Fruit fly (Drosophila melanogaster) whole organism, embryonic: Measurements from ENCODE around the gene corn.
A peak's percentile ranks its signal among the peaks of the same experiment; 100 is the strongest.

Source experiments
- Asciz ChIP-seq: fragments of 200-800 bp; sonication (Bioruptor generic); optimal IDR thresholded peaks from 2 replicates; lab custom pipeline; 2017; ENCODE audit warnings: missing biosample characterization, mild to moderate bottlenecking, missing genetic modification characterization, missing genetic modification reagents
- CG10321 ChIP-seq: fragments of 200-800 bp; sonication (Bioruptor generic); IDR thresholded peaks from 2 replicates; pipeline ENCODE4 v1.3.6; 2022; ENCODE audit warnings: missing biosample characterization, missing genetic modification characterization
- CG10543 ChIP-seq: fragments of 200-800 bp; sonication (Bioruptor generic); optimal IDR thresholded peaks from 3 replicates; lab custom pipeline; 2017; ENCODE audit warnings: missing biosample characterization, mild to moderate bottlenecking, missing genetic modification characterization, moderate library complexity
- CG12155 ChIP-seq: fragments of 200-800 bp; sonication (Bioruptor generic); optimal IDR thresholded peaks from 3 replicates; lab custom pipeline; 2016; ENCODE audit warnings: missing biosample characterization, missing genetic modification characterization
- CG13287 ChIP-seq: fragments of 200-800 bp; sonication (Bioruptor generic); IDR thresholded peaks from 2 replicates; pipeline ENCODE4 v1.3.6; 2022; ENCODE audit warnings: missing biosample characterization, missing genetic modification characterization; ENCODE audit not compliant: partially characterized antibody
- CG1529 ChIP-seq: fragments of 200-800 bp; sonication (Bioruptor generic); optimal IDR thresholded peaks from 3 replicates; lab custom pipeline; 2018; ENCODE audit warnings: missing biosample characterization, missing genetic modification characterization
- CG16779 ChIP-seq: fragments of 200-800 bp; sonication (Bioruptor generic); IDR thresholded peaks from 2 replicates; pipeline ENCODE4 v1.3.6; 2022; ENCODE audit warnings: missing biosample characterization, missing genetic modification characterization
- CG16813 ChIP-seq: fragments of 200-800 bp; sonication (Bioruptor generic); IDR thresholded peaks from 3 replicates; pipeline ENCODE4 v1.3.6; 2022; ENCODE audit warnings: missing biosample characterization, missing genetic modification characterization; ENCODE audit not compliant: partially characterized antibody
- CG16863 ChIP-seq: fragments of 200-800 bp; sonication (Bioruptor generic); optimal IDR thresholded peaks from 3 replicates; lab custom pipeline; 2016; ENCODE audit warnings: missing biosample characterization, missing genetic modification characterization
- CG18764 ChIP-seq: fragments of 200-800 bp; sonication (Bioruptor generic); optimal IDR thresholded peaks from 3 replicates; lab custom pipeline; 2016; ENCODE audit warnings: missing biosample characterization, missing genetic modification characterization
- CG2129 ChIP-seq: fragments of 200-800 bp; sonication (Bioruptor generic); IDR thresholded peaks from 2 replicates; pipeline ENCODE4 v1.3.6; 2022; ENCODE audit warnings: missing biosample characterization, missing genetic modification characterization; ENCODE audit not compliant: partially characterized antibody
- CG3065 ChIP-seq: fragments of 200-800 bp; sonication (Bioruptor generic); optimal IDR thresholded peaks from 2 replicates; lab custom pipeline; 2016; ENCODE audit warnings: missing biosample characterization, missing genetic modification characterization
- CG31388 ChIP-seq: fragments of 200-800 bp; sonication (Bioruptor generic); optimal IDR thresholded peaks from 2 replicates; lab custom pipeline; 2016; ENCODE audit warnings: missing biosample characterization, missing genetic modification characterization
- CG34422 ChIP-seq: fragments of 200-800 bp; sonication (Bioruptor generic); IDR thresholded peaks from 3 replicates; pipeline ENCODE4 v1.3.6; 2022; ENCODE audit warnings: missing biosample characterization, missing genetic modification characterization
- CG3726 ChIP-seq: fragments of 200-800 bp; sonication (Bioruptor generic); IDR thresholded peaks from 3 replicates; pipeline ENCODE4, ENCODE4 v1.3.6; 2022; ENCODE audit warnings: missing biosample characterization, missing genetic modification characterization
- CG3847 ChIP-seq: fragments of 200-800 bp; sonication (Bioruptor generic); IDR thresholded peaks from 2 replicates; pipeline ENCODE4 v1.3.6; 2022; ENCODE audit warnings: missing biosample characterization, missing genetic modification characterization
- CG43689 ChIP-seq: fragments of 200-800 bp; sonication (Bioruptor generic); IDR thresholded peaks from 2 replicates; pipeline ENCODE4 v1.3.6; 2022; ENCODE audit warnings: missing biosample characterization, missing genetic modification characterization
- CG4617 ChIP-seq: fragments of 200-800 bp; sonication (Bioruptor generic); optimal IDR thresholded peaks from 3 replicates; lab custom pipeline; 2016; ENCODE audit warnings: missing biosample characterization, missing genetic modification characterization, borderline replicate concordance
- CG4730 ChIP-seq: fragments of 200-800 bp; sonication (Bioruptor generic); IDR thresholded peaks from 2 replicates; pipeline ENCODE4 v1.3.6; 2022; ENCODE audit warnings: missing biosample characterization, missing genetic modification characterization
- CG5180 ChIP-seq: fragments of 200-800 bp; sonication (Bioruptor generic); optimal IDR thresholded peaks from 3 replicates; lab custom pipeline; 2017; ENCODE audit warnings: missing biosample characterization, missing genetic modification characterization, mild to moderate bottlenecking, moderate library complexity, missing genetic modification reagents
- CG7786 ChIP-seq: fragments of 200-800 bp; sonication (Bioruptor generic); optimal IDR thresholded peaks from 2 replicates; lab custom pipeline; 2016; ENCODE audit warnings: missing biosample characterization, missing genetic modification characterization
- Dll ChIP-seq: fragments of 200-800 bp; sonication (Bioruptor generic); IDR thresholded peaks from 4 replicates; pipeline ENCODE4 v1.3.6; 2022; ENCODE audit warnings: missing biosample characterization, missing genetic modification characterization; ENCODE audit not compliant: partially characterized antibody
- Doc2 ChIP-seq: fragments of 200-800 bp; sonication (Bioruptor generic); IDR thresholded peaks from 2 replicates; pipeline ENCODE4 v1.3.6; 2022; ENCODE audit warnings: missing biosample characterization, missing genetic modification characterization
- Elba2 ChIP-seq: fragments of 200-800 bp; sonication (Bioruptor generic); optimal IDR thresholded peaks from 3 replicates; lab custom pipeline; 2016; ENCODE audit warnings: missing biosample characterization, missing genetic modification characterization
- Ets97D ChIP-seq: fragments of 200-800 bp; sonication (Bioruptor generic); optimal IDR thresholded peaks from 3 replicates; lab custom pipeline; 2016; ENCODE audit warnings: missing biosample characterization, missing genetic modification characterization
- Fer2 ChIP-seq: fragments of 200-800 bp; sonication (Bioruptor generic); optimal IDR thresholded peaks from 2 replicates; lab custom pipeline; 2018; ENCODE audit warnings: missing biosample characterization, mild to moderate bottlenecking, missing genetic modification characterization, moderate library complexity
- Gsc ChIP-seq: fragments of 200-800 bp; sonication (Bioruptor generic); IDR thresholded peaks from 2 replicates; pipeline ENCODE4 v1.3.6; 2022; ENCODE audit warnings: missing biosample characterization, missing genetic modification characterization
- Gug ChIP-seq: fragments of 200-800 bp; sonication (Bioruptor generic); IDR thresholded peaks from 4 replicates; pipeline ENCODE4 v1.3.6; 2022; ENCODE audit warnings: missing biosample characterization, missing genetic modification characterization
- HLH54F ChIP-seq: fragments of 200-800 bp; sonication (Bioruptor generic); optimal IDR thresholded peaks from 3 replicates; lab custom pipeline; 2016; ENCODE audit warnings: missing biosample characterization, missing genetic modification characterization
- Hr3 ChIP-seq: fragments of 200-800 bp; sonication (Bioruptor generic); optimal IDR thresholded peaks from 3 replicates; lab custom pipeline; 2016; ENCODE audit warnings: missing biosample characterization, missing genetic modification characterization
- Hsf ChIP-seq: fragments of 200-800 bp; sonication (Bioruptor generic); optimal IDR thresholded peaks from 3 replicates; lab custom pipeline; 2016; ENCODE audit warnings: missing biosample characterization, missing genetic modification characterization
- MBD-R2 ChIP-seq: fragments of 200-800 bp; sonication (Bioruptor generic); IDR thresholded peaks from 2 replicates; pipeline ENCODE4 v1.3.6; 2022; ENCODE audit warnings: missing biosample characterization, missing genetic modification characterization
- MTF-1 ChIP-seq: fragments of 200-800 bp; sonication (Bioruptor generic); optimal IDR thresholded peaks from 2 replicates; lab custom pipeline; 2018; ENCODE audit warnings: missing biosample characterization, mild to moderate bottlenecking, missing genetic modification characterization, borderline replicate concordance
- NK7.1 ChIP-seq: fragments of 200-800 bp; sonication (Bioruptor generic); optimal IDR thresholded peaks from 3 replicates; lab custom pipeline; 2016; ENCODE audit warnings: missing biosample characterization, missing genetic modification characterization
- Nf-YA ChIP-seq: fragments of 200-800 bp; sonication (Bioruptor generic); IDR thresholded peaks from 2 replicates; pipeline ENCODE4 v1.3.6; 2022; ENCODE audit warnings: missing biosample characterization, missing genetic modification characterization
- Oli ChIP-seq: fragments of 200-800 bp; sonication (Bioruptor generic); optimal IDR thresholded peaks from 2 replicates; lab custom pipeline; 2018; ENCODE audit warnings: missing biosample characterization, mild to moderate bottlenecking, missing genetic modification characterization, moderate library complexity
- TFAM ChIP-seq: fragments of 200-800 bp; sonication (Bioruptor generic); optimal IDR thresholded peaks from 2 replicates; lab custom pipeline; 2017; ENCODE audit warnings: missing biosample characterization, missing genetic modification characterization, inconsistent platforms
- btn ChIP-seq: fragments of 200-800 bp; sonication (Bioruptor generic); optimal IDR thresholded peaks from 2 replicates; lab custom pipeline; 2016; ENCODE audit warnings: missing biosample characterization, missing genetic modification characterization
- fu2 ChIP-seq: fragments of 200-800 bp; sonication (Bioruptor generic); optimal IDR thresholded peaks from 2 replicates; lab custom pipeline; 2016; ENCODE audit warnings: missing biosample characterization, missing genetic modification characterization
- gcm2 ChIP-seq: fragments of 200-800 bp; sonication (Bioruptor generic); optimal IDR thresholded peaks from 2 replicates; lab custom pipeline; 2016; ENCODE audit warnings: missing biosample characterization, missing genetic modification characterization
- kay ChIP-seq: fragments of 200-800 bp; sonication (Bioruptor generic); optimal IDR thresholded peaks from 2 replicates; lab custom pipeline; 2016; ENCODE audit warnings: missing biosample characterization, missing genetic modification characterization
- lov ChIP-seq, 2 experiments: fragments of 200-800 bp in 1 of 2; fragments of >200 bp in 1 of 2; sonication (Bioruptor generic) in 1 of 2; IDR thresholded peaks in 1 of 2; optimal IDR thresholded peaks in 1 of 2; 2 replicates in 1 of 2; 3 replicates in 1 of 2; pipeline versions ENCODE4 v1.3.6 to Lab custom; 2017 to 2022; ENCODE audit warnings: missing biosample characterization in 1 of 2, missing genetic modification characterization in 1 of 2
- ranshi ChIP-seq: fragments of 200-800 bp; sonication (Bioruptor generic); IDR thresholded peaks from 2 replicates; pipeline ENCODE4 v1.3.6; 2022; ENCODE audit warnings: missing biosample characterization, missing genetic modification characterization
- sc ChIP-seq, 3 experiments: fragments of >200 bp in 2 of 3; fragments of 200-800 bp in 1 of 3; sonication (Bioruptor generic) in 1 of 3; optimal IDR thresholded peaks; 2 replicates in 2 of 3; 3 replicates in 1 of 3; lab custom pipeline; 2017; ENCODE audit warnings: mild to moderate bottlenecking in 1 of 3, missing biosample characterization in 1 of 3, missing genetic modification characterization in 1 of 3, missing genetic modification reagents in 1 of 3
- sens ChIP-seq: fragments of 200-800 bp; sonication (Bioruptor generic); peaks from one replicate; lab custom pipeline; 2016; ENCODE audit warnings: missing biosample characterization, missing genetic modification characterization
- sima ChIP-seq: fragments of 200-800 bp; sonication (Bioruptor generic); optimal IDR thresholded peaks from 2 replicates; lab custom pipeline; 2016; ENCODE audit warnings: missing biosample characterization, missing genetic modification characterization
- slp2 ChIP-seq: fragments of 200-800 bp; sonication (Bioruptor generic); optimal IDR thresholded peaks from 2 replicates; lab custom pipeline; 2016; ENCODE audit warnings: missing biosample characterization, missing genetic modification characterization
- toy ChIP-seq: fragments of 200-800 bp; sonication (Bioruptor generic); IDR thresholded peaks from 2 replicates; pipeline ENCODE4 v1.3.6; 2022; ENCODE audit warnings: missing biosample characterization, missing genetic modification characterization
- usp ChIP-seq: fragments of >200 bp; optimal IDR thresholded peaks from 2 replicates; lab custom pipeline; 2017; ENCODE audit warnings: missing biosample characterization, missing genetic modification characterization
- z ChIP-seq: fragments of 200-800 bp; sonication (Bioruptor generic); IDR thresholded peaks from 3 replicates; pipeline ENCODE4 v1.3.6; 2022; ENCODE audit warnings: missing biosample characterization, missing genetic modification characterization

corn gene

DNA sequence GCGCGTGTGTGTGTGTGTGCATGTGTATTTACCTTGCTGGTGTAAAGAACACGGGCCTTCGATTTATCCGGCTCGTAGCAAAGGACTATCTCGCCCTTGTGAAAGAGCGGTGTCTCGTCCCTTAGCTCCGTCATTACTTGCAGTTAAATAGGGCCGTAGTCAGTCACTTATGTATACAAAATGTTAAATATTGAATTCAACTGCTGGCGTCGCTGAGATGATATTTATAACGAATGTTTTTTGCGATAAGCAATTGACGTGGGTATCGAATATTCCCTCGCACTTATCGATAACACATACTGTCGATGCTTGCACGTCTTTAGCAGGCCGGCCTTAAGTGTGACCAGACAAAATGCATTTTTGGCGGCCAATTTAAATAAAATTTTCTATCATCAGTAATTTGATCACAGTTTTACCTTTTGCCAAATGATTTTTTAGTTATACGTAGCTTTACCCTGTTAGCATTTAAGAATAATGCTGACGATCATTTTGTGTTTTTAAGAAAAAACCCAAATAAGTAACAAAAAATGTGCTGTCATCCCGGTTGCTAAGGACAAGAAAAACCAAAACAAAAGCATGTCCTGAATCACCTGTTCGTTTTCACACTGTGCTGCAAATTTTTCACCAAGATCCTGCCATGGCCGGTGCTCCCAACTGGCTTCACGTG is 31.5 kb downstream of the corn start, which contains the start of the genes msl-3 and BBS1 (continued):
- TF ChIP-seq Nf-YA (GFP tag; lab: Robert Waterston, UW) (no peak), Dll (GFP tag; lab: Robert Waterston, UW) (peak; percentile 79), CG13287 (peak; percentile 82), CG3726 (GFP tag; lab: Robert Waterston, UW) (no peak), CG43689 (no peak), CG4730 (GFP tag; lab: Robert Waterston, UW) (no peak), sens (GFP tag; lab: Kevin White, UChicago) (peak; percentile 73), Doc2 (no peak), CG16779 (GFP tag; lab: Robert Waterston, UW) (no peak), z (GFP tag; lab: Robert Waterston, UW) (no peak), CG18764 (no peak), toy (GFP tag; lab: Robert Waterston, UW) (no peak), ranshi (GFP tag; lab: Robert Waterston, UW) (no peak), CG31388 (no peak), fu2 (no peak), CG2129 (GFP tag; lab: Robert Waterston, UW) (peak; percentile 29; the same call in 1 of the 2 replicates), btn (GFP tag; lab: Kevin White, UChicago) (no peak), sc (optimal IDR thresholded peaks at IDR 0.05; lab: Kevin White, UChicago) (no peak), sc (GFP tag; optimal IDR thresholded peaks at IDR 0.05; lab: Kevin White, UChicago) (no peak), CG10543 (no peak), CG16863 (no peak), CG5180 (no peak), Fer2 (no peak), CG3847 (GFP tag; lab: Robert Waterston, UW) (no peak), CG10321 (GFP tag; lab: Robert Waterston, UW) (no peak), Gsc (no peak), Elba2 (no peak), CG3065 (GFP tag; lab: Kevin White, UChicago) (no peak), kay (no peak), CG4617 (peak; percentile 84), Hr3 (GFP tag; lab: Kevin White, UChicago) (no peak), Asciz (GFP tag; lab: Kevin White, UChicago) (no peak), CG16813 (GFP tag; lab: Robert Waterston, UW) (peak; percentile 71), CG7786 (GFP tag; lab: Kevin White, UChicago) (no peak), Gug (no peak), usp (GFP tag; lab: Kevin White, UChicago) (no peak), HLH54F (no peak), CG1529 (GFP tag; lab: Kevin White, UChicago) (no peak), NK7.1 (no peak), MBD-R2 (GFP tag; lab: Robert Waterston, UW) (peak; percentile 69), Ets97D (GFP tag; lab: Kevin White, UChicago) (peak; percentile 23), slp2 (GFP tag; lab: Kevin White, UChicago) (no peak), Oli (tag; lab: Kevin White, UChicago) (no peak), CG12155 (GFP tag; lab: Kevin White, UChicago) (no peak), lov (optimal IDR thresholded peaks at IDR 0.05; lab: Kevin White, UChicago) (no peak), lov (GFP tag; IDR thresholded peaks at IDR 0.05; lab: Robert Waterston, UW) (no peak), Hsf (GFP tag; lab: Kevin White, UChicago) (no peak), TFAM (GFP tag; lab: Kevin White, UChicago) (no peak), MTF-1 (GFP tag; lab: Kevin White, UChicago) (no peak), gcm2 (GFP tag; lab: Kevin White, UChicago) (no peak), CG34422 (GFP tag; lab: Robert Waterston, UW) (no peak; the same call in 2 of the 3 replicates), sima (no peak)
